Worm (Caenorhabditis elegans) whole organism, late embryonic: Measurements from ENCODE around the gene let-756.

Experiments
- ceh-2 ChIP-seq: sonication (generic microtip); optimal IDR thresholded peaks from 2 replicates; lab custom pipeline; 2016; ENCODE audit warnings: missing genotype, missing genetic modification characterization, missing compliant biosample characterization
- elt-4 ChIP-seq: sonication (generic microtip); optimal IDR thresholded peaks from 2 replicates; lab custom pipeline; 2016; ENCODE audit warnings: missing genetic modification characterization, missing compliant biosample characterization
- gmeb-2 ChIP-seq: sonication (generic microtip); optimal IDR thresholded peaks from 2 replicates; lab custom pipeline; 2016; ENCODE audit warnings: missing genetic modification characterization, inconsistent platforms, missing compliant biosample characterization
- nhr-11 ChIP-seq: fragments of 150-350 bp; optimal IDR thresholded peaks from 2 replicates; lab custom pipeline; 2014; ENCODE audit warnings: missing biosample characterization, missing genetic modification characterization
- ztf-16 ChIP-seq: sonication (generic microtip); optimal IDR thresholded peaks from 2 replicates; lab custom pipeline; 2017; ENCODE audit warnings: missing genetic modification characterization, missing compliant biosample characterization

- TF ChIP-seq gmeb-2 (tag; lab: Kevin White, UChicago) (no peak), elt-4 (tag; lab: Kevin White, UChicago) (no peak), ztf-16 (no peak), nhr-11 (tag; lab: Kevin White, UChicago) (no peak), ceh-2 (tag; lab: Kevin White, UChicago) (peak; percentile 10)
Observed at ce11 chrIII:6374947-6375415, 31.9 kb upstream of the let-756 start, which contains the start of the genes rps-13 and nfx-1.
